Worm (Caenorhabditis elegans) whole organism, L1 larva: ENCODE results near the gene C05B5.5.

Experiments
- C04F5.9 ChIP-seq: sonication (generic microtip); optimal IDR thresholded peaks from 2 replicates; lab custom pipeline; 2016; ENCODE audit warnings: missing genetic modification characterization, missing compliant biosample characterization
- C34B4.2 ChIP-seq: sonication (generic microtip); optimal IDR thresholded peaks from 2 replicates; lab custom pipeline; 2017; ENCODE audit warnings: mild to moderate bottlenecking, missing genetic modification characterization, missing compliant biosample characterization
- blmp-1 ChIP-seq: fragments of 150-350 bp; optimal IDR thresholded peaks from 2 replicates; lab custom pipeline; 2014; ENCODE audit warnings: missing biosample characterization, missing genetic modification characterization
- ceh-82 ChIP-seq, 3 experiments: fragments of 150-350 bp in 1 of 3; sonication (generic microtip) in 2 of 3; optimal IDR thresholded peaks; 2 replicates each; lab custom pipeline; 2014 to 2017; ENCODE audit warnings: missing biosample characterization in 3 of 3, missing genetic modification characterization in 3 of 3
- dsc-1 ChIP-seq: sonication (generic microtip); optimal IDR thresholded peaks from 2 replicates; lab custom pipeline; 2016; ENCODE audit warnings: mild to moderate bottlenecking, missing genetic modification characterization, missing compliant biosample characterization
- efl-3 ChIP-seq: fragments of 200-800 bp; sonication (Bioruptor generic); optimal IDR thresholded peaks from 2 replicates; lab custom pipeline; 2018; ENCODE audit warnings: mild to moderate bottlenecking, missing genetic modification characterization, missing compliant biosample characterization
- egl-13 ChIP-seq: sonication (generic microtip); optimal IDR thresholded peaks from 2 replicates; lab custom pipeline; 2016; ENCODE audit warnings: missing genotype, missing genetic modification reagents, missing genetic modification characterization, missing compliant biosample characterization
- elt-2 ChIP-seq: sonication (generic microtip); optimal IDR thresholded peaks from 2 replicates; lab custom pipeline; 2016; ENCODE audit warnings: missing genetic modification characterization, mild to moderate bottlenecking, inconsistent platforms, missing compliant biosample characterization, missing genetic modification reagents
- elt-3 ChIP-seq, 6 experiments: fragments of 150-350 bp in 1 of 6; sonication (generic microtip); optimal IDR thresholded peaks; 2 replicates each; lab custom pipeline; 2017 to 2018; ENCODE audit warnings: missing biosample characterization in 6 of 6, missing genetic modification characterization in 6 of 6, inconsistent platforms in 1 of 6
- ets-5 ChIP-seq: fragments of 200-800 bp; sonication (Bioruptor generic); IDR thresholded peaks from 2 replicates; pipeline ENCODE4 v1.3.6; 2022; ENCODE audit warnings: missing genetic modification characterization, missing compliant biosample characterization
- fkh-10 ChIP-seq: sonication (generic microtip); optimal IDR thresholded peaks from 2 replicates; lab custom pipeline; 2017; ENCODE audit warnings: missing biosample characterization, missing genetic modification reagents, missing genetic modification characterization
- fkh-8 ChIP-seq: sonication (generic microtip); optimal IDR thresholded peaks from 2 replicates; lab custom pipeline; 2016; ENCODE audit warnings: mild to moderate bottlenecking, missing genetic modification characterization, missing compliant biosample characterization
- hpl-2 ChIP-seq: fragments of 150-350 bp; optimal IDR thresholded peaks from 2 replicates; lab custom pipeline; 2014; ENCODE audit warnings: missing biosample characterization, missing genetic modification reagents, missing genetic modification characterization
- irx-1 ChIP-seq: sonication (generic microtip); optimal IDR thresholded peaks from 2 replicates; lab custom pipeline; 2016; ENCODE audit warnings: missing genetic modification characterization, missing compliant biosample characterization
- lin-15B ChIP-seq: fragments of 150-350 bp; sonication (generic microtip); optimal IDR thresholded peaks from 3 replicates; lab custom pipeline; 2014; ENCODE audit warnings: missing biosample characterization, missing genetic modification characterization
- lsy-2 ChIP-seq, 2 experiments: fragments of 150-350 bp; optimal IDR thresholded peaks; 2 replicates each; lab custom pipeline; 2014; ENCODE audit warnings: missing biosample characterization in 2 of 2, missing genetic modification characterization in 2 of 2
- mab-9 ChIP-seq: fragments of 200-800 bp; sonication (Bioruptor generic); IDR thresholded peaks from 2 replicates; pipeline ENCODE4 v1.3.6; 2022; ENCODE audit warnings: missing genetic modification reagents, missing genetic modification characterization, missing compliant biosample characterization
- mdl-1 ChIP-seq, 2 experiments: fragments of 150-350 bp; optimal IDR thresholded peaks; 2 replicates each; lab custom pipeline; 2014 to 2017; ENCODE audit warnings: missing biosample characterization in 2 of 2, missing genetic modification characterization in 2 of 2, inconsistent platforms in 1 of 2
- mep-1 ChIP-seq: fragments of 150-350 bp; optimal IDR thresholded peaks from 2 replicates; lab custom pipeline; 2014; ENCODE audit warnings: missing biosample characterization, missing genetic modification characterization
- nhr-11 ChIP-seq: fragments of 150-350 bp; optimal IDR thresholded peaks from 2 replicates; lab custom pipeline; 2014; ENCODE audit warnings: missing biosample characterization, missing genetic modification characterization
- nhr-19 ChIP-seq: fragments of 200-800 bp; sonication (Bioruptor generic); conservative IDR thresholded peaks from 2 replicates; pipeline ENCODE4 v1.3.6; 2022; ENCODE audit warnings: missing genetic modification characterization, missing compliant biosample characterization
- nhr-20 ChIP-seq: sonication (generic microtip); optimal IDR thresholded peaks from 2 replicates; lab custom pipeline; 2016; ENCODE audit warnings: mild to moderate bottlenecking, missing genetic modification characterization, missing compliant biosample characterization
- nhr-237 ChIP-seq: fragments of 150-350 bp; optimal IDR thresholded peaks from 2 replicates; lab custom pipeline; 2014; ENCODE audit warnings: missing biosample characterization, missing genetic modification characterization
- nhr-47 ChIP-seq: sonication (generic microtip); optimal IDR thresholded peaks from 2 replicates; lab custom pipeline; 2016; ENCODE audit warnings: mild to moderate bottlenecking, missing genetic modification characterization, moderate library complexity, missing compliant biosample characterization
- nhr-71 ChIP-seq: sonication (generic microtip); optimal IDR thresholded peaks from 2 replicates; lab custom pipeline; 2016; ENCODE audit warnings: mild to moderate bottlenecking, missing genetic modification characterization, moderate library complexity, missing compliant biosample characterization
- nhr-76 ChIP-seq: sonication (generic microtip); optimal IDR thresholded peaks from 2 replicates; lab custom pipeline; 2017; ENCODE audit warnings: missing biosample characterization, missing genetic modification characterization
- nhr-84 ChIP-seq: sonication (generic microtip); optimal IDR thresholded peaks from 2 replicates; lab custom pipeline; 2017; ENCODE audit warnings: missing biosample characterization, missing genetic modification characterization
- nhr-85 ChIP-seq: sonication (generic microtip); peaks from one replicate; lab custom pipeline; 2016; ENCODE audit warnings: missing genetic modification characterization, inconsistent platforms, missing compliant biosample characterization
- nhr-90 ChIP-seq: sonication (generic microtip); optimal IDR thresholded peaks from 2 replicates; lab custom pipeline; 2016; ENCODE audit warnings: mild to moderate bottlenecking, missing genetic modification characterization, missing compliant biosample characterization; ENCODE audit not compliant: poor library complexity
- pax-3 ChIP-seq: fragments of 200-800 bp; sonication (Bioruptor generic); optimal IDR thresholded peaks from 2 replicates; lab custom pipeline; 2018; ENCODE audit warnings: mild to moderate bottlenecking, missing genetic modification characterization, moderate library complexity, missing compliant biosample characterization
- sox-4 ChIP-seq: sonication (generic microtip); optimal IDR thresholded peaks from 2 replicates; lab custom pipeline; 2016; ENCODE audit warnings: missing genetic modification characterization, missing compliant biosample characterization
- swsn-7 ChIP-seq: sonication (generic microtip); optimal IDR thresholded peaks from 2 replicates; lab custom pipeline; 2016; ENCODE audit warnings: missing genetic modification characterization, missing compliant biosample characterization
- unc-130 ChIP-seq: fragments of 150-350 bp; optimal IDR thresholded peaks from 2 replicates; lab custom pipeline; 2017; ENCODE audit warnings: missing biosample characterization, missing genetic modification characterization, inconsistent platforms
- unc-86 ChIP-seq: sonication (generic microtip); optimal IDR thresholded peaks from 2 replicates; lab custom pipeline; 2016; ENCODE audit warnings: missing genetic modification characterization, missing compliant biosample characterization
- vab-15 ChIP-seq: sonication (generic microtip); optimal IDR thresholded peaks from 2 replicates; lab custom pipeline; 2017; ENCODE audit warnings: missing genotype, mild to moderate bottlenecking, missing genetic modification characterization, missing compliant biosample characterization
- xbp-1 ChIP-seq: sonication (generic microtip); optimal IDR thresholded peaks from 2 replicates; lab custom pipeline; 2016; ENCODE audit warnings: missing genetic modification characterization, missing compliant biosample characterization
- ztf-4 ChIP-seq: fragments of 150-350 bp; optimal IDR thresholded peaks from 2 replicates; lab custom pipeline; 2014; ENCODE audit warnings: missing biosample characterization, missing genetic modification characterization

C05B5.5 gene

ce11 chrIII:10033881-10034280 lies 32.7 kb downstream of the C05B5.5 start, which contains the start of gene M04D8.8:
TSS of gene M04D8.8 (plus strand) at chrIII:10034181.
- no peak for TF ChIP-seq elt-3 (tag; optimal IDR thresholded peaks at IDR 0.05; lab: Kevin White, UChicago)
- no peak for TF ChIP-seq swsn-7 (tag; lab: Kevin White, UChicago)
- no peak for TF ChIP-seq unc-86 (tag; lab: Kevin White, UChicago)
- TF ChIP-seq nhr-84 (tag; lab: Kevin White, UChicago) = no peak
- TF ChIP-seq lsy-2 (tag; optimal IDR thresholded peaks at IDR 0.05; lab: Kevin White, UChicago) = no peak
- TF ChIP-seq unc-130 = no peak
- no peak for TF ChIP-seq nhr-85 (tag; lab: Kevin White, UChicago)
- no peak for TF ChIP-seq ztf-4
- no peak for TF ChIP-seq mdl-1 (tag; optimal IDR thresholded peaks at IDR 0.05; lab: Kevin White, UChicago)
- no peak for TF ChIP-seq egl-13
- TF ChIP-seq fkh-8 (tag; lab: Kevin White, UChicago) = no peak
- TF ChIP-seq mab-9 (GFP tag; lab: Robert Waterston, UW) = no peak
- no peak for TF ChIP-seq blmp-1
- no peak for TF ChIP-seq sox-4 (tag; lab: Kevin White, UChicago)
- TF ChIP-seq C04F5.9 = no peak
- no peak for TF ChIP-seq C34B4.2 (tag; lab: Kevin White, UChicago)
- TF ChIP-seq hpl-2 (GFP tag; lab: Kevin White, UChicago) = no peak
- TF ChIP-seq fkh-10 = no peak
- no peak for TF ChIP-seq ceh-82 (tag; optimal IDR thresholded peaks at IDR 0.05; lab: Kevin White, UChicago)
- no peak for TF ChIP-seq elt-2

- TF ChIP-seq dsc-1 (tag; lab: Kevin White, UChicago) (peak; percentile 29), elt-2 (no peak), vab-15 (no peak), irx-1 (no peak), xbp-1 (tag; lab: Kevin White, UChicago) (peak; percentile 27), egl-13 (no peak), efl-3 (no peak), fkh-8 (tag; lab: Kevin White, UChicago) (peak; percentile 98), lin-15B (tag; lab: Kevin White, UChicago) (no peak), swsn-7 (tag; lab: Kevin White, UChicago) (peak; percentile 44), pax-3 (tag; lab: Kevin White, UChicago) (peak; percentile 29), nhr-47 (tag; lab: Kevin White, UChicago) (peak; percentile 79), fkh-10 (peak; percentile 17), nhr-20 (tag; lab: Kevin White, UChicago) (peak; percentile 13), nhr-11 (tag; lab: Kevin White, UChicago) (peak; percentile 66), nhr-76 (tag; lab: Kevin White, UChicago) (no peak), nhr-71 (tag; lab: Kevin White, UChicago) (peak; percentile 84), ztf-4 (peak; percentile 34), ets-5 (GFP tag; lab: Robert Waterston, UW) (no peak), mep-1 (tag; lab: Kevin White, UChicago) (peak; percentile 20), unc-130 (no peak), sox-4 (tag; lab: Kevin White, UChicago) (peak; percentile 84)
Observed at ce11 chrIII:10035783-10036182, 34.6 kb downstream of the C05B5.5 start, which contains the start of gene xbx-3. TSS of gene xbx-3 (plus strand) at chrIII:10035945.

ce11 chrIII:10037150-10037549 lies 36.0 kb downstream of the C05B5.5 start, which contains the start of gene M04D8.7:
TSS of gene M04D8.7 (plus strand) at chrIII:10037450.
- TF ChIP-seq ceh-82 (tag; optimal IDR thresholded peaks at IDR 0.05; lab: Kevin White, UChicago) = no peak
- peak; percentile 12 for TF ChIP-seq nhr-71 (tag; lab: Kevin White, UChicago)
- peak; percentile 41 for TF ChIP-seq fkh-8 (tag; lab: Kevin White, UChicago)
- TF ChIP-seq xbp-1 (tag; lab: Kevin White, UChicago) = no peak
- no peak for TF ChIP-seq nhr-237 (tag; lab: Kevin White, UChicago)
- TF ChIP-seq blmp-1 = no peak
- no peak for TF ChIP-seq nhr-90 (tag; lab: Kevin White, UChicago)
- no peak for TF ChIP-seq nhr-19 (GFP tag; lab: Robert Waterston, UW)
- TF ChIP-seq, all 84 proteins: peak for 2
